Fruit fly (Drosophila melanogaster): ENCODE results near the gene CG14384.

- TF ChIP-seq h (GFP tag; optimal IDR thresholded peaks at IDR 0.05) (no peak), ey (GFP tag; optimal IDR thresholded peaks at IDR 0.05) (no peak), Hr83 (GFP tag; optimal IDR thresholded peaks at IDR 0.05; ENCODE audit: poor library complexity, severe bottlenecking) (no peak), br (GFP tag; optimal IDR thresholded peaks at IDR 0.05) (no peak), OdsH (GFP tag; optimal IDR thresholded peaks at IDR 0.05) (no peak), Mio (GFP tag; optimal IDR thresholded peaks at IDR 0.05) (no peak), Dfd (GFP tag; optimal IDR thresholded peaks at IDR 0.05) (no peak), sage (GFP tag; optimal IDR thresholded peaks at IDR 0.05) (no peak), pan (optimal IDR thresholded peaks at IDR 0.05) (no peak), CrebA (GFP tag; optimal IDR thresholded peaks at IDR 0.05; ENCODE audit: borderline replicate concordance) (no peak)
Measured at dm6 chr3R:12967612-12968011, at the start of gene CG14384, which contains the start of gene grsm.
